Worm (Caenorhabditis elegans) whole organism, early embryonic: Measurements from ENCODE around the gene ssq-3.

Experiments
- B0310.2 ChIP-seq: sonication (generic microtip); optimal IDR thresholded peaks from 2 replicates; lab custom pipeline; 2016; ENCODE audit warnings: mild to moderate bottlenecking, missing genetic modification characterization, missing compliant biosample characterization
- ama-1 ChIP-seq: fragments of 150-350 bp; optimal IDR thresholded peaks from 2 replicates; lab custom pipeline; 2014
- flt-1 ChIP-seq: fragments of 200-800 bp; sonication (Bioruptor generic); IDR thresholded peaks from 2 replicates; pipeline ENCODE4 v1.3.6; 2022; ENCODE audit warnings: missing genetic modification characterization, missing compliant biosample characterization
- hmbx-1 ChIP-seq: sonication (generic microtip); optimal IDR thresholded peaks from 2 replicates; lab custom pipeline; 2016; ENCODE audit warnings: mild to moderate bottlenecking, missing genetic modification characterization, missing compliant biosample characterization
- hnd-1 ChIP-seq: sonication (generic microtip); optimal IDR thresholded peaks from 2 replicates; lab custom pipeline; 2016; ENCODE audit warnings: missing genetic modification characterization, missing compliant biosample characterization
- scrt-1 ChIP-seq: fragments of 200-800 bp; sonication (Bioruptor generic); IDR thresholded peaks from 2 replicates; pipeline ENCODE4 v1.3.6; 2022; ENCODE audit warnings: missing genetic modification characterization, missing compliant biosample characterization

- TF ChIP-seq hmbx-1 (tag; lab: Kevin White, UChicago) = no peak
- no peak for TF ChIP-seq scrt-1 (GFP tag; lab: Robert Waterston, UW)
- TF ChIP-seq ama-1 (lab: Kevin White, UChicago) = no peak
- no peak for TF ChIP-seq hnd-1
- TF ChIP-seq flt-1 (GFP tag; lab: Robert Waterston, UW) = no peak
- no peak for TF ChIP-seq B0310.2
Measured at ce11 chrIV:7081214-7081613, 30.2 kb upstream of the ssq-3 start, which contains the start of gene Y43B11AR.1.
